Fruit fly (Drosophila melanogaster): ENCODE data around the gene CG34367.

CG34367 gene

dm6 chr2L:10327790-10328189, 25.9 kb downstream of the CG34367 start, which contains the start of gene RnrL (continued):
- TF ChIP-seq MBD-R2 (GFP tag; IDR thresholded peaks at IDR 0.05) (peak; percentile 37), CG15011 (GFP tag; optimal IDR thresholded peaks at IDR 0.05) (no peak), CG17328 (GFP tag; IDR thresholded peaks at IDR 0.05) (no peak), peb (GFP tag; IDR thresholded peaks at IDR 0.05) (no peak), HLH54F (GFP tag; optimal IDR thresholded peaks at IDR 0.05) (no peak), psq (GFP tag; optimal IDR thresholded peaks at IDR 0.05) (no peak), cwo (GFP tag; optimal IDR thresholded peaks at IDR 0.05) (no peak), Dp (GFP tag; optimal IDR thresholded peaks at IDR 0.05) (peak; percentile 75), Dref (GFP tag; IDR thresholded peaks at IDR 0.05) (no peak), CG4328 (GFP tag; optimal IDR thresholded peaks at IDR 0.05) (no peak), Hr3 (GFP tag; optimal IDR thresholded peaks at IDR 0.05) (no peak), CG10462 (GFP tag; optimal IDR thresholded peaks at IDR 0.05) (no peak), pfk (GFP tag; optimal IDR thresholded peaks at IDR 0.05) (peak; percentile 85), Scr (GFP tag; IDR thresholded peaks at IDR 0.05; ENCODE audit: partially characterized antibody) (no peak), CG11456 (GFP tag; IDR thresholded peaks at IDR 0.05) (no peak), stwl (tag; optimal IDR thresholded peaks at IDR 0.05) (peak; percentile 48), abd-A (tag; optimal IDR thresholded peaks at IDR 0.05) (no peak), zen (tag; optimal IDR thresholded peaks at IDR 0.05) (no peak), hkb (optimal IDR thresholded peaks at IDR 0.05) (no peak), hkb (GFP tag; IDR thresholded peaks at IDR 0.05) (no peak), H15 (GFP tag; IDR thresholded peaks at IDR 0.05) (no peak), CG9817 (tag; optimal IDR thresholded peaks at IDR 0.05) (no peak), pzg (GFP tag; optimal IDR thresholded peaks at IDR 0.05) (peak; percentile 40), lilli (GFP tag; optimal IDR thresholded peaks at IDR 0.05) (no peak), HHEX (GFP tag; optimal IDR thresholded peaks at IDR 0.05) (no peak), BtbVII (GFP tag; optimal IDR thresholded peaks at IDR 0.05) (no peak), ash1 (GFP tag; optimal IDR thresholded peaks at IDR 0.05) (no peak), ttk (GFP tag; IDR thresholded peaks at IDR 0.05) (no peak), CG4424 (GFP tag; optimal IDR thresholded peaks at IDR 0.05) (no peak), en (GFP tag; optimal IDR thresholded peaks at IDR 0.05) (no peak), BEAF-32 (GFP tag; optimal IDR thresholded peaks at IDR 0.05) (peak; percentile 7), vfl (GFP tag; optimal IDR thresholded peaks at IDR 0.05) (no peak), CG10565 (GFP tag; optimal IDR thresholded peaks at IDR 0.05) (no peak), D19A (tag; optimal IDR thresholded peaks at IDR 0.05) (no peak), trem (tag; optimal IDR thresholded peaks at IDR 0.05) (peak; percentile 6), maf-S (GFP tag; optimal IDR thresholded peaks at IDR 0.05) (no peak), nom (GFP tag; optimal IDR thresholded peaks at IDR 0.05) (no peak), CG18599 (GFP tag; optimal IDR thresholded peaks at IDR 0.05) (no peak), CG10979 (tag; optimal IDR thresholded peaks at IDR 0.05) (no peak), tup (GFP tag; optimal IDR thresholded peaks at IDR 0.05) (no peak), gem (tag; optimal IDR thresholded peaks at IDR 0.05) (no peak), CG9797 (GFP tag; optimal IDR thresholded peaks at IDR 0.05) (peak; percentile 59), gt (GFP tag; IDR thresholded peaks at IDR 0.05) (no peak), CG14860 (GFP tag; IDR thresholded peaks at IDR 0.05; ENCODE audit: partially characterized antibody) (no peak), Camta (GFP tag; optimal IDR thresholded peaks at IDR 0.05) (no peak), CG14710 (tag; optimal IDR thresholded peaks at IDR 0.05) (peak; percentile 7), toy (GFP tag; IDR thresholded peaks at IDR 0.05) (no peak), CG17802 (tag; optimal IDR thresholded peaks at IDR 0.05) (no peak), CG30020 (tag; optimal IDR thresholded peaks at IDR 0.05) (peak; percentile 89), chif (GFP tag; optimal IDR thresholded peaks at IDR 0.05) (no peak), CG1024 (GFP tag; IDR thresholded peaks at IDR 0.05) (no peak)

Data from whole organism, embryonic.